Fruit fly (Drosophila melanogaster) whole organism, embryonic: Measurements from ENCODE around the gene CG14229.

ENCODE experiments used
- Bteb2 ChIP-seq: fragments of 200-800 bp; sonication (Bioruptor generic); optimal IDR thresholded peaks from 2 replicates; lab custom pipeline; 2016; ENCODE audit warnings: missing biosample characterization, missing genetic modification characterization
- CG10462 ChIP-seq: fragments of 200-800 bp; sonication (Bioruptor generic); optimal IDR thresholded peaks from 2 replicates; lab custom pipeline; 2016; ENCODE audit warnings: missing biosample characterization, missing genetic modification characterization
- CG14965 ChIP-seq: fragments of 200-800 bp; sonication (Bioruptor generic); optimal IDR thresholded peaks from 2 replicates; lab custom pipeline; 2016; ENCODE audit warnings: missing biosample characterization, missing genetic modification characterization, borderline replicate concordance
- CG1529 ChIP-seq: fragments of 200-800 bp; sonication (Bioruptor generic); optimal IDR thresholded peaks from 3 replicates; lab custom pipeline; 2018; ENCODE audit warnings: missing biosample characterization, missing genetic modification characterization
- CG16779 ChIP-seq: fragments of 200-800 bp; sonication (Bioruptor generic); IDR thresholded peaks from 2 replicates; pipeline ENCODE4 v1.3.6; 2022; ENCODE audit warnings: missing biosample characterization, missing genetic modification characterization
- CG16813 ChIP-seq: fragments of 200-800 bp; sonication (Bioruptor generic); IDR thresholded peaks from 3 replicates; pipeline ENCODE4 v1.3.6; 2022; ENCODE audit warnings: missing biosample characterization, missing genetic modification characterization; ENCODE audit not compliant: partially characterized antibody
- CG17568 ChIP-seq: fragments of 200-800 bp; sonication (Bioruptor generic); optimal IDR thresholded peaks from 2 replicates; lab custom pipeline; 2018; ENCODE audit warnings: missing biosample characterization, mild to moderate bottlenecking, missing genetic modification characterization, moderate library complexity
- CG17912 ChIP-seq: fragments of 200-800 bp; sonication (Bioruptor generic); optimal IDR thresholded peaks from 2 replicates; lab custom pipeline; 2018; ENCODE audit warnings: missing biosample characterization, mild to moderate bottlenecking, missing genetic modification characterization
- CG30403 ChIP-seq: fragments of 200-800 bp; sonication (Bioruptor generic); optimal IDR thresholded peaks from 3 replicates; lab custom pipeline; 2016; ENCODE audit warnings: missing biosample characterization, missing genetic modification characterization
- CG5245 ChIP-seq: fragments of 200-800 bp; sonication (Bioruptor generic); optimal IDR thresholded peaks from 3 replicates; lab custom pipeline; 2016; ENCODE audit warnings: missing biosample characterization, missing genetic modification characterization
- CG7745 ChIP-seq: fragments of 200-800 bp; sonication (Bioruptor generic); optimal IDR thresholded peaks from 2 replicates; lab custom pipeline; 2018; ENCODE audit warnings: missing biosample characterization, mild to moderate bottlenecking, missing genetic modification characterization, moderate library complexity
- CG7963 ChIP-seq: fragments of 200-800 bp; sonication (Bioruptor generic); IDR thresholded peaks from 3 replicates; pipeline ENCODE4 v1.3.6; 2022; ENCODE audit warnings: missing biosample characterization, missing genetic modification characterization; ENCODE audit not compliant: partially characterized antibody
- CG8281 ChIP-seq: fragments of 200-800 bp; sonication (Bioruptor generic); optimal IDR thresholded peaks from 2 replicates; lab custom pipeline; 2018; ENCODE audit warnings: missing biosample characterization, mild to moderate bottlenecking, missing genetic modification characterization, moderate library complexity
- CG9817 ChIP-seq: fragments of 200-800 bp; sonication (Bioruptor generic); optimal IDR thresholded peaks from 2 replicates; lab custom pipeline; 2018; ENCODE audit warnings: missing biosample characterization, mild to moderate bottlenecking, missing genetic modification characterization, moderate library complexity
- CTCF ChIP-seq: fragments of 200-800 bp; sonication (Bioruptor generic); optimal IDR thresholded peaks from 2 replicates; lab custom pipeline; 2017; ENCODE audit warnings: missing biosample characterization, mild to moderate bottlenecking, missing genetic modification characterization, moderate library complexity
- CkIIα-i1 ChIP-seq: fragments of 200-800 bp; sonication (Bioruptor generic); IDR thresholded peaks from 2 replicates; pipeline ENCODE4 v1.3.6; 2022; ENCODE audit warnings: missing biosample characterization, missing genetic modification characterization
- D19A ChIP-seq: fragments of 200-800 bp; optimal IDR thresholded peaks from 3 replicates; lab custom pipeline; 2019; ENCODE audit warnings: missing biosample characterization, mild to moderate bottlenecking, missing genetic modification characterization, moderate library complexity
- Dbx ChIP-seq: fragments of 200-800 bp; sonication (Bioruptor generic); IDR thresholded peaks from 3 replicates; pipeline ENCODE4 v1.3.6; 2022; ENCODE audit warnings: missing biosample characterization, missing genetic modification characterization
- HLH4C ChIP-seq: fragments of 200-800 bp; sonication (Bioruptor generic); IDR thresholded peaks from 3 replicates; pipeline ENCODE4 v1.3.6; 2022; ENCODE audit warnings: missing biosample characterization, missing genetic modification characterization; ENCODE audit not compliant: partially characterized antibody
- PHDP ChIP-seq: fragments of 200-800 bp; sonication (Bioruptor generic); optimal IDR thresholded peaks from 3 replicates; lab custom pipeline; 2018; ENCODE audit warnings: missing biosample characterization, mild to moderate bottlenecking, missing genetic modification characterization, moderate library complexity
- Sin3A ChIP-seq: fragments of >200 bp; optimal IDR thresholded peaks from 2 replicates; lab custom pipeline; 2018
- TFAM ChIP-seq: fragments of 200-800 bp; sonication (Bioruptor generic); optimal IDR thresholded peaks from 2 replicates; lab custom pipeline; 2017; ENCODE audit warnings: missing biosample characterization, missing genetic modification characterization, inconsistent platforms
- Tbp ChIP-seq: fragments of >200 bp; optimal IDR thresholded peaks from 2 replicates; lab custom pipeline; 2018; ENCODE audit warnings: missing biosample characterization, missing genetic modification characterization
- ash1 ChIP-seq: fragments of 200-800 bp; sonication (Bioruptor generic); optimal IDR thresholded peaks from 2 replicates; lab custom pipeline; 2018; ENCODE audit warnings: missing biosample characterization, mild to moderate bottlenecking, missing genetic modification characterization
- az2 ChIP-seq: fragments of 200-800 bp; sonication (Bioruptor generic); optimal IDR thresholded peaks from 3 replicates; lab custom pipeline; 2016; ENCODE audit warnings: missing biosample characterization, missing genetic modification characterization
- bbx ChIP-seq: fragments of 200-800 bp; sonication (Bioruptor generic); IDR thresholded peaks from 2 replicates; pipeline ENCODE4 v1.3.6; 2022; ENCODE audit warnings: missing biosample characterization, missing genetic modification characterization; ENCODE audit not compliant: partially characterized antibody
- chinmo ChIP-seq: fragments of 200-800 bp; sonication (Bioruptor generic); IDR thresholded peaks from 4 replicates; pipeline ENCODE4 v1.3.6; 2022; ENCODE audit warnings: missing biosample characterization, missing genetic modification characterization; ENCODE audit not compliant: partially characterized antibody
- danr ChIP-seq: fragments of 200-800 bp; sonication (Bioruptor generic); IDR thresholded peaks from 2 replicates; pipeline ENCODE4 v1.3.6; 2022; ENCODE audit warnings: missing biosample characterization, missing genetic modification characterization
- disco-r ChIP-seq: fragments of 200-800 bp; sonication (Bioruptor generic); optimal IDR thresholded peaks from 2 replicates; lab custom pipeline; 2016; ENCODE audit warnings: missing biosample characterization, missing genetic modification characterization
- fd102C ChIP-seq: fragments of 200-800 bp; sonication (Bioruptor generic); optimal IDR thresholded peaks from 2 replicates; lab custom pipeline; 2018; ENCODE audit warnings: missing biosample characterization, mild to moderate bottlenecking, missing genetic modification characterization, moderate library complexity
- gro ChIP-seq: fragments of 200-800 bp; sonication (Bioruptor generic); optimal IDR thresholded peaks from 2 replicates; lab custom pipeline; 2016; ENCODE audit warnings: missing biosample characterization, missing genetic modification characterization
- hb ChIP-seq: fragments of 200-800 bp; sonication (Bioruptor generic); IDR thresholded peaks from 3 replicates; pipeline ENCODE4 v1.3.6; 2022; ENCODE audit warnings: missing biosample characterization, missing genetic modification characterization; ENCODE audit not compliant: partially characterized antibody
- her ChIP-seq: fragments of 200-800 bp; sonication (Bioruptor generic); optimal IDR thresholded peaks from 2 replicates; lab custom pipeline; 2016; ENCODE audit warnings: missing biosample characterization, missing genetic modification characterization
- inv ChIP-seq: fragments of 200-800 bp; sonication (Bioruptor generic); IDR thresholded peaks from 2 replicates; pipeline ENCODE4 v1.3.6; 2022; ENCODE audit warnings: missing biosample characterization, missing genetic modification characterization; ENCODE audit not compliant: partially characterized antibody
- ken ChIP-seq: fragments of 200-800 bp; sonication (Bioruptor generic); IDR thresholded peaks from 3 replicates; pipeline ENCODE4 v1.3.6; 2022; ENCODE audit warnings: missing biosample characterization, missing genetic modification characterization
- luna ChIP-seq: fragments of 200-800 bp; sonication (Bioruptor generic); optimal IDR thresholded peaks from 2 replicates; lab custom pipeline; 2016; ENCODE audit warnings: missing biosample characterization, missing genetic modification characterization
- mam ChIP-seq: fragments of 200-800 bp; sonication (Bioruptor generic); optimal IDR thresholded peaks from 3 replicates; lab custom pipeline; 2016; ENCODE audit warnings: missing biosample characterization, missing genetic modification characterization
- peb ChIP-seq: fragments of 200-800 bp; sonication (Bioruptor generic); IDR thresholded peaks from 2 replicates; pipeline ENCODE4 v1.3.6; 2022; ENCODE audit warnings: missing biosample characterization, missing genetic modification characterization
- pho ChIP-seq: fragments of 200-800 bp; sonication (Bioruptor generic); optimal IDR thresholded peaks from 2 replicates; lab custom pipeline; 2016; ENCODE audit warnings: missing biosample characterization, missing genetic modification characterization
- pita ChIP-seq: fragments of 200-800 bp; sonication (Bioruptor generic); optimal IDR thresholded peaks from 2 replicates; lab custom pipeline; 2017; ENCODE audit warnings: missing biosample characterization, mild to moderate bottlenecking, missing genetic modification characterization
- prd ChIP-seq, 3 experiments: fragments of >200 bp in 2 of 3; fragments of 200-800 bp in 1 of 3; sonication (Bioruptor generic) in 1 of 3; optimal IDR thresholded peaks in 2 of 3; IDR thresholded peaks in 1 of 3; 2 replicates in 2 of 3; 3 replicates in 1 of 3; pipeline versions ENCODE4 v1.3.6 to Lab custom; 2017 to 2022; ENCODE audit warnings: missing biosample characterization in 1 of 3, missing genetic modification characterization in 1 of 3
- pros ChIP-seq: fragments of 200-800 bp; sonication (Bioruptor generic); optimal IDR thresholded peaks from 3 replicates; lab custom pipeline; 2019; ENCODE audit warnings: missing biosample characterization, mild to moderate bottlenecking, missing genetic modification characterization, moderate library complexity
- sna ChIP-seq: fragments of 200-800 bp; sonication (Bioruptor generic); IDR thresholded peaks from 2 replicates; pipeline ENCODE4 v1.3.6; 2022; ENCODE audit warnings: missing biosample characterization, missing genetic modification characterization; ENCODE audit not compliant: partially characterized antibody
- tap ChIP-seq: fragments of 200-800 bp; optimal IDR thresholded peaks from 3 replicates; lab custom pipeline; 2019; ENCODE audit warnings: missing biosample characterization, mild to moderate bottlenecking, missing genetic modification characterization, moderate library complexity
- tio ChIP-seq: fragments of 200-800 bp; sonication (Bioruptor generic); optimal IDR thresholded peaks from 2 replicates; lab custom pipeline; 2017; ENCODE audit warnings: missing biosample characterization, missing genetic modification characterization, inconsistent platforms
- tup ChIP-seq: fragments of 200-800 bp; sonication (Bioruptor generic); optimal IDR thresholded peaks from 2 replicates; lab custom pipeline; 2016; ENCODE audit warnings: missing biosample characterization, mild to moderate bottlenecking, missing genetic modification characterization, moderate library complexity
- twi ChIP-seq: fragments of 200-800 bp; optimal IDR thresholded peaks from 2 replicates; lab custom pipeline; 2019; ENCODE audit warnings: missing biosample characterization, mild to moderate bottlenecking, missing genetic modification characterization, moderate library complexity
- unc-4 ChIP-seq: fragments of 200-800 bp; sonication (Bioruptor generic); IDR thresholded peaks from 2 replicates; pipeline ENCODE4 v1.3.6; 2022; ENCODE audit warnings: missing biosample characterization, missing genetic modification characterization; ENCODE audit not compliant: partially characterized antibody
- usp ChIP-seq: fragments of >200 bp; optimal IDR thresholded peaks from 2 replicates; lab custom pipeline; 2017; ENCODE audit warnings: missing biosample characterization, missing genetic modification characterization

Gene CG14229

dm6 chrX:19651757-19652419, 43.2 kb downstream of the CG14229 start, which contains the start of the genes Ranbp21 and Elys (continued):
- TF ChIP-seq CG16779 (GFP tag; lab: Robert Waterston, UW) = no peak
- TF ChIP-seq ash1 (GFP tag; lab: Kevin White, UChicago) = no peak
- TF ChIP-seq prd (optimal IDR thresholded peaks at IDR 0.05; lab: Kevin White, UChicago) = no peak
- peak; percentile 75 for TF ChIP-seq prd (GFP tag; IDR thresholded peaks at IDR 0.05; lab: Robert Waterston, UW)
- peak; percentile 50 for TF ChIP-seq CG9817 (tag; lab: Kevin White, UChicago)
- peak; percentile 12 for TF ChIP-seq disco-r
- 0 out of 2 replicates have a peak, but pooled peaks have one; percentile 12 for TF ChIP-seq bbx (GFP tag; lab: Robert Waterston, UW)
- no peak for TF ChIP-seq luna (GFP tag; lab: Kevin White, UChicago)
- TF ChIP-seq tap = no peak
- peak; percentile 44; the same call in 1 of the 2 replicates for TF ChIP-seq unc-4
- TF ChIP-seq CG8281 = no peak
- peak; percentile 77 for TF ChIP-seq CG10462
- peak; percentile 66 for TF ChIP-seq mam
- no peak for TF ChIP-seq CG14965 (GFP tag; lab: Kevin White, UChicago)
- no peak for TF ChIP-seq CTCF
- 0 out of 4 replicates have a peak, but pooled peaks have one; percentile 34 for TF ChIP-seq chinmo
- TF ChIP-seq az2 (GFP tag; lab: Kevin White, UChicago) = peak; percentile 45
- no peak for TF ChIP-seq TFAM (GFP tag; lab: Kevin White, UChicago)
- no peak for TF ChIP-seq pita (GFP tag; lab: Kevin White, UChicago)
- no peak for TF ChIP-seq peb (GFP tag; lab: Robert Waterston, UW)
- TF ChIP-seq CG30403 = peak; percentile 71
- 0 out of 3 replicates have a peak, but pooled peaks have one; percentile 56 for TF ChIP-seq CG16813 (GFP tag; lab: Robert Waterston, UW)
- TF ChIP-seq sna (GFP tag; lab: Robert Waterston, UW) = 0 out of 2 replicates have a peak, but pooled peaks have one; percentile 28
- TF ChIP-seq Tbp (GFP tag; lab: Kevin White, UChicago) = no peak
- no peak for TF ChIP-seq twi (tag; lab: Kevin White, UChicago)
- TF ChIP-seq inv (GFP tag; lab: Robert Waterston, UW) = peak; percentile 45; the same call in 1 of the 2 replicates
- TF ChIP-seq CG17912 (GFP tag; lab: Kevin White, UChicago) = no peak
- TF ChIP-seq Dbx (GFP tag; lab: Robert Waterston, UW) = peak; percentile 72
- TF ChIP-seq usp = no peak
- peak; percentile 28 for TF ChIP-seq CG5245 (GFP tag; lab: Kevin White, UChicago)
- TF ChIP-seq Bteb2 (GFP tag; lab: Kevin White, UChicago) = peak; percentile 30
- TF ChIP-seq ken (GFP tag; lab: Robert Waterston, UW) = peak; percentile 72; the same call in 2 of the 3 replicates
- TF ChIP-seq pros = no peak
- peak; percentile 14 for TF ChIP-seq her (GFP tag; lab: Kevin White, UChicago)
- TF ChIP-seq Sin3A (lab: Kevin White, UChicago) = peak; percentile 95
- TF ChIP-seq CG7745 (tag; lab: Kevin White, UChicago) = no peak
- peak; percentile 33 for TF ChIP-seq tup
- TF ChIP-seq CkIIα-i1 = no peak
- no peak for TF ChIP-seq PHDP
- no peak for TF ChIP-seq CG7963
- TF ChIP-seq HLH4C = no peak; the same call in none of the 3 replicates
- no peak for TF ChIP-seq CG1529 (GFP tag; lab: Kevin White, UChicago)
- TF ChIP-seq tio (GFP tag; lab: Kevin White, UChicago) = no peak
- no peak for TF ChIP-seq D19A (tag; lab: Kevin White, UChicago)
- 0 out of 3 replicates have a peak, but pooled peaks have one; percentile 56 for TF ChIP-seq hb (GFP tag; lab: Robert Waterston, UW)
- TF ChIP-seq CG17568 (GFP tag; lab: Kevin White, UChicago) = no peak
- TF ChIP-seq fd102C = no peak
- peak; percentile 53 for TF ChIP-seq pho
- no peak for TF ChIP-seq gro
- no peak for TF ChIP-seq danr (GFP tag; lab: Robert Waterston, UW)
